Worm (Caenorhabditis elegans): ENCODE results near the gene F11G11.4.
"Not testable (repeated sequence)": the region's sequence is repeated elsewhere in the genome, so short reads cannot be mapped to it uniquely, and the experiment has no call there.

Gene F11G11.4

ce11 chrII:4825133-4825532 is 35.3 kb upstream of the F11G11.4 start, which contains the start of the genes C33F10.8 and msp-40:
C33F10.8 (minus strand) TSS chrII:4825233.
msp-40 (plus strand) TSS chrII:4825414.
- not testable (repeated sequence) for TF ChIP-seq Y105C5A.15 (GFP tag; IDR thresholded peaks at IDR 0.05); tag-97 (GFP tag; IDR thresholded peaks at IDR 0.05); nhr-102 (tag; optimal IDR thresholded peaks at IDR 0.05)

- TF ChIP-seq set-16 (GFP tag; IDR thresholded peaks at IDR 0.05) (no peak), rbr-2 (tag; optimal IDR thresholded peaks at IDR 0.05) (peak; percentile 38), T20F7.1 (GFP tag; optimal IDR thresholded peaks at IDR 0.05) (peak; percentile 58), dpl-1 (GFP tag; optimal IDR thresholded peaks at IDR 0.05) (peak; percentile 96)
Measured at ce11 chrII:4827734-4828609, 32.4 kb upstream of the F11G11.4 start, which contains the start of the genes fbxb-88 and tbck-1. fbxb-88 (minus strand) TSS chrII:4827884. tbck-1 (plus strand) TSS chrII:4828559.

DNA sequence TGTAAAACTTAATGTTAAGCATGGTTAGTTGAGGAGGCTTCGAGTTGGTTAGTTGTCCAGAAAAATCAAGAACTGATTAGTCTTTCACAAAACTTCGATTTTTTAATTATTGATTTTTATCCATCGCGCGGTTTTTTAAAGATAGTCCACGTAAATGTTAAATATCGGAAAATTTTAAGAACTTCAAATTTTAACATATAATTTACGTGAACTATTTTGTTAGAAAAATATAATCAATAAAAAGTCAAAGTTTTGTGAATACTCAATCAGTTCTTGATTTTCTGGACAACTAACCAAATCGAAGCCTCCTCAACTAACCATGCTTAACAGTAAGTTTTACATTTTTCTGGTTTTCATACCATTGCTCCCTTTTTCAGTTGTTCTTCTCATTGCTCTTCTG is 25.6 kb upstream of the F11G11.4 start, which contains the start of the genes C33F10.11 and C33F10.1:
C33F10.11 (minus strand) TSS at position 101 of the 400 bp plus-strand sequence.
C33F10.1 (plus strand) TSS at position 263 of the 400 bp plus-strand sequence.
- TF ChIP-seq madf-9 (GFP tag; conservative IDR thresholded peaks at IDR 0.05): no peak
- no peak for TF ChIP-seq vab-7 (GFP tag; IDR thresholded peaks at IDR 0.05)
- no peak for TF ChIP-seq ama-1 (optimal IDR thresholded peaks at IDR 0.05)
- no peak for TF ChIP-seq egl-43 (GFP tag; IDR thresholded peaks at IDR 0.05)
- TF ChIP-seq daf-19 (GFP tag; conservative IDR thresholded peaks at IDR 0.05): no peak

- TF ChIP-seq madf-9 (GFP tag; conservative IDR thresholded peaks at IDR 0.05): no peak
- no peak for TF ChIP-seq saeg-2 (GFP tag; IDR thresholded peaks at IDR 0.05)
- no peak for TF ChIP-seq nhr-28 (tag; optimal IDR thresholded peaks at IDR 0.05)
- no peak for TF ChIP-seq ceh-28 (tag; optimal IDR thresholded peaks at IDR 0.05)
- no peak for TF ChIP-seq snpc-1.2 (GFP tag; IDR thresholded peaks at IDR 0.05)
- no peak for TF ChIP-seq mes-2 (tag; optimal IDR thresholded peaks at IDR 0.05; ENCODE audit: poor library complexity, severe bottlenecking)
- TF ChIP-seq cey-2 (tag; optimal IDR thresholded peaks at IDR 0.05; ENCODE audit: borderline replicate concordance, insufficient read depth): no peak
- no peak for TF ChIP-seq fkh-10 (GFP tag; optimal IDR thresholded peaks at IDR 0.05)
- TF ChIP-seq daf-8 (GFP tag; IDR thresholded peaks at IDR 0.05): no peak
- no peak for TF ChIP-seq nhr-77 (tag; optimal IDR thresholded peaks at IDR 0.05)
- TF ChIP-seq nhr-102 (tag; optimal IDR thresholded peaks at IDR 0.05): no peak
- TF ChIP-seq nhr-237 (tag; optimal IDR thresholded peaks at IDR 0.05): no peak
- no peak for TF ChIP-seq gei-8 (GFP tag; optimal IDR thresholded peaks at IDR 0.05)
- TF ChIP-seq Y48G9A.11 (GFP tag; IDR thresholded peaks at IDR 0.05): no peak
Measured at ce11 chrII:4837659-4838058, 22.7 kb upstream of the F11G11.4 start, which contains the start of gene C33F10.12. C33F10.12 (minus strand) TSS chrII:4837759.

ce11 chrII:4842143-4842658 is 18.2 kb upstream of the F11G11.4 start, which contains the start of the genes T23B7.2 and nspd-4:
T23B7.2 (minus strand) TSS chrII:4842243.
nspd-4 (plus strand) TSS chrII:4842608.
- TF ChIP-seq nhr-10 (tag; optimal IDR thresholded peaks at IDR 0.05); ceh-28 (tag; optimal IDR thresholded peaks at IDR 0.05); vab-7 (GFP tag; IDR thresholded peaks at IDR 0.05): not testable (repeated sequence)

DNA sequence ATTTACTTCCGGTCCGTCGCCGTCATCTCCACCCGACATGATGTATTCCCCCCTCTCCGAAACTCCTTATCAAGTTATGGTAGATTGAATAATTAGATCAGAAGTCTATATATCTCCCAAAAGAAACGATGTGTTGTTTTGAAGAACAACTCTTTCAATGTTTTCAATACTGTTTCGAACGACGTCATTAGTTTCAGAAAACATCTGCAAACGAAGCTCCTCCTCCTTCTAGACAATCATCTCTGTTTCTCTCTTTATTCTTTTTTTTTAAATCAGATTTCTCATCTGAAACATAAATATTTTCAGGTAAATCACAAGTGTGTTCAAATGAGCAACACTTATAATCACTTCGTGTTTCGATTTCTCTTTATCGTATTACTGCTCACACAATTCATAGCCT is 10.5 kb upstream of the F11G11.4 start, which contains the start of gene T23B7.3:
T23B7.3 (plus strand) TSS at position 301 of the 400 bp plus-strand sequence.
- TF ChIP-seq daf-8 (GFP tag; IDR thresholded peaks at IDR 0.05): no peak
- no peak for TF ChIP-seq daf-19 (GFP tag; conservative IDR thresholded peaks at IDR 0.05)
- TF ChIP-seq F49E8.2 (tag; optimal IDR thresholded peaks at IDR 0.05; ENCODE audit: borderline replicate concordance): no peak
- TF ChIP-seq Y5F2A.4 (GFP tag; optimal IDR thresholded peaks at IDR 0.05): no peak
- TF ChIP-seq lin-15B (tag; optimal IDR thresholded peaks at IDR 0.05): no peak
- TF ChIP-seq lin-13 (GFP tag; optimal IDR thresholded peaks at IDR 0.05): no peak
- TF ChIP-seq ceh-28 (tag; optimal IDR thresholded peaks at IDR 0.05): no peak
- no peak for TF ChIP-seq saeg-2 (GFP tag; IDR thresholded peaks at IDR 0.05)
- TF ChIP-seq unc-130 (GFP tag; optimal IDR thresholded peaks at IDR 0.05): no peak
- no peak for TF ChIP-seq pha-4 (GFP tag; IDR thresholded peaks at IDR 0.05)
- TF ChIP-seq pha-4 (tag; optimal IDR thresholded peaks at IDR 0.05): no peak
- no peak for TF ChIP-seq egl-43 (GFP tag; IDR thresholded peaks at IDR 0.05)
- TF ChIP-seq hlh-30 (tag; optimal IDR thresholded peaks at IDR 0.05; ENCODE audit: insufficient read depth): no peak
- TF ChIP-seq madf-5 (GFP tag; IDR thresholded peaks at IDR 0.05): no peak
- no peak for TF ChIP-seq F26F4.8 (GFP tag; conservative IDR thresholded peaks at IDR 0.05)
